Fruit fly (Drosophila melanogaster) whole organism, embryonic: ENCODE measurements around the gene Tasp1.

ENCODE experiments used
- B-H2 ChIP-seq: fragments of 200-800 bp; sonication (Bioruptor generic); optimal IDR thresholded peaks from 2 replicates; lab custom pipeline; 2018; ENCODE audit warnings: missing biosample characterization, mild to moderate bottlenecking, missing genetic modification characterization
- Doc2 ChIP-seq: fragments of 200-800 bp; sonication (Bioruptor generic); IDR thresholded peaks from 2 replicates; pipeline ENCODE4 v1.3.6; 2022; ENCODE audit warnings: missing biosample characterization, missing genetic modification characterization
- Sin3A ChIP-seq: fragments of >200 bp; optimal IDR thresholded peaks from 2 replicates; lab custom pipeline; 2018
- ac ChIP-seq: fragments of 200-800 bp; sonication (Bioruptor generic); optimal IDR thresholded peaks from 3 replicates; lab custom pipeline; 2017; ENCODE audit warnings: missing biosample characterization, mild to moderate bottlenecking, missing genetic modification characterization
- fd102C ChIP-seq: fragments of 200-800 bp; sonication (Bioruptor generic); optimal IDR thresholded peaks from 2 replicates; lab custom pipeline; 2018; ENCODE audit warnings: missing biosample characterization, mild to moderate bottlenecking, missing genetic modification characterization, moderate library complexity

dm6 chr3L:16056101-16056891 lies 31.0 kb downstream of the Tasp1 start:
- TF ChIP-seq B-H2 (GFP tag; lab: Kevin White, UChicago): no peak
- no peak for TF ChIP-seq Doc2 (GFP tag; lab: Robert Waterston, UW)
- no peak for TF ChIP-seq fd102C (GFP tag; lab: Kevin White, UChicago)
- peak; percentile 29 for TF ChIP-seq ac (GFP tag; lab: Kevin White, UChicago)
- no peak for TF ChIP-seq Sin3A (lab: Kevin White, UChicago)
